Worm (Caenorhabditis elegans) whole organism, early embryonic: Measurements from ENCODE around the gene M02F4.1.

Experiments
- ama-1 ChIP-seq: fragments of 150-350 bp; optimal IDR thresholded peaks from 2 replicates; lab custom pipeline; 2014
- ets-7 ChIP-seq: sonication (generic microtip); optimal IDR thresholded peaks from 2 replicates; lab custom pipeline; 2016; ENCODE audit warnings: missing genotype, missing genetic modification characterization, missing compliant biosample characterization
- hmbx-1 ChIP-seq: sonication (generic microtip); optimal IDR thresholded peaks from 2 replicates; lab custom pipeline; 2016; ENCODE audit warnings: mild to moderate bottlenecking, missing genetic modification characterization, missing compliant biosample characterization
- tbx-37 ChIP-seq: fragments of 200-800 bp; sonication (Bioruptor generic); conservative IDR thresholded peaks from 2 replicates; pipeline ENCODE4 v1.3.6; 2022; ENCODE audit warnings: missing genetic modification reagents, missing genetic modification characterization, missing compliant biosample characterization

DNA sequence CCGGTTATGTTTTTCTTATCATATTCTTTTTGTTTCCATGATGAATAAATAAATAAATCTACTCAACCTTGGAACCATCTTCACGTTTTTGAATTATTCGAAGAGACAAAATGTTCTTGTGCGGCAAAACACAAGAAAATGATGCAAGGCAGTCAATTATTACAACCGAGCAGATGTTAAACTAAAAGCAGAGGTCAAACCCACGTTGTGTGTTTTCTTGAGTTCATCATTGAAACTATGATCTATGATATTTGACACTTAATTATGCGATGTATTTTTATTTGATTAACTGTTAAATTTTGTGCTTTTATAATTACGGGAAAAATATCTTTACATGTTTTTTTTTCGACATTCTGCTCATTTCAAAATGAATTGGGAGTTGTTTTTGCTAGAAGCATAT, 7.5 kb downstream of the M02F4.1 start:
- TF ChIP-seq tbx-37 (GFP tag; lab: Robert Waterston, UW) (no peak), ama-1 (lab: Kevin White, UChicago) (no peak), hmbx-1 (tag; lab: Kevin White, UChicago) (no peak), ets-7 (tag; lab: Kevin White, UChicago) (no peak)
